Fruit fly (Drosophila melanogaster) whole organism, pupa: Measurements from ENCODE around the gene Cyp4ac3.

Source experiments
- CG10348 ChIP-seq: fragments of 200-800 bp; sonication (Bioruptor generic); IDR thresholded peaks from 2 replicates; pipeline ENCODE4 v1.3.6; 2022; ENCODE audit warnings: missing biosample characterization, missing genetic modification characterization
- CG12605 ChIP-seq: fragments of 200-800 bp; sonication (Bioruptor generic); IDR thresholded peaks from 2 replicates; pipeline ENCODE4 v1.3.6; 2022; ENCODE audit warnings: missing biosample characterization, missing genetic modification characterization
- CG13204 ChIP-seq: fragments of 200-800 bp; sonication (Bioruptor generic); optimal IDR thresholded peaks from 2 replicates; lab custom pipeline; 2018; ENCODE audit warnings: missing biosample characterization, mild to moderate bottlenecking, missing genetic modification characterization, moderate library complexity
- CG14655 ChIP-seq: fragments of 200-800 bp; sonication (Bioruptor generic); optimal IDR thresholded peaks from 3 replicates; lab custom pipeline; 2017; ENCODE audit warnings: mild to moderate bottlenecking, missing biosample characterization, missing genetic modification reagents, missing genetic modification characterization
- CG15710 ChIP-seq: fragments of 200-800 bp; sonication (Bioruptor generic); optimal IDR thresholded peaks from 2 replicates; lab custom pipeline; 2018; ENCODE audit warnings: missing biosample characterization, mild to moderate bottlenecking, missing genetic modification characterization, moderate library complexity
- CG17806 ChIP-seq: fragments of 200-800 bp; sonication (Bioruptor generic); optimal IDR thresholded peaks from 2 replicates; lab custom pipeline; 2018; ENCODE audit warnings: missing biosample characterization, mild to moderate bottlenecking, missing genetic modification characterization, moderate library complexity
- CG32121 ChIP-seq: fragments of 200-800 bp; sonication (Bioruptor generic); IDR thresholded peaks from 2 replicates; pipeline ENCODE4 v1.3.6; 2022; ENCODE audit warnings: missing biosample characterization, missing genetic modification characterization
- CG34367 ChIP-seq: fragments of 200-800 bp; sonication (Bioruptor generic); optimal IDR thresholded peaks from 2 replicates; lab custom pipeline; 2018; ENCODE audit warnings: missing biosample characterization, mild to moderate bottlenecking, missing genetic modification characterization
- CG4496 ChIP-seq: fragments of 200-800 bp; sonication (Bioruptor generic); IDR thresholded peaks from 3 replicates; pipeline ENCODE4 v1.3.6; 2022; ENCODE audit warnings: missing biosample characterization, missing genetic modification characterization
- CG8159 ChIP-seq: fragments of 200-800 bp; sonication (Bioruptor generic); optimal IDR thresholded peaks from 3 replicates; lab custom pipeline; 2018; ENCODE audit warnings: missing biosample characterization, mild to moderate bottlenecking, missing genetic modification characterization, moderate library complexity
- CG8301 ChIP-seq: fragments of 200-800 bp; sonication (Bioruptor generic); optimal IDR thresholded peaks from 2 replicates; lab custom pipeline; 2018; ENCODE audit warnings: missing biosample characterization, mild to moderate bottlenecking, missing genetic modification characterization
- CG9948 ChIP-seq: fragments of 200-800 bp; sonication (Bioruptor generic); optimal IDR thresholded peaks from 2 replicates; lab custom pipeline; 2018; ENCODE audit warnings: missing biosample characterization, mild to moderate bottlenecking, missing genetic modification characterization, moderate library complexity
- D1 ChIP-seq: fragments of 200-800 bp; sonication (Bioruptor generic); optimal IDR thresholded peaks from 2 replicates; lab custom pipeline; 2018; ENCODE audit warnings: missing biosample characterization, mild to moderate bottlenecking, missing genetic modification characterization, moderate library complexity
- EcR ChIP-seq: fragments of 200-800 bp; sonication (Bioruptor generic); optimal IDR thresholded peaks from 3 replicates; lab custom pipeline; 2019; ENCODE audit warnings: missing biosample characterization, missing genetic modification characterization, mild to moderate bottlenecking, moderate library complexity, missing genetic modification reagents
- Ets98B ChIP-seq: fragments of 200-800 bp; sonication (Bioruptor generic); IDR thresholded peaks from 2 replicates; pipeline ENCODE4 v1.3.6; 2022; ENCODE audit warnings: missing biosample characterization, missing genetic modification characterization
- Pif1A ChIP-seq: fragments of 200-800 bp; sonication (Bioruptor generic); optimal IDR thresholded peaks from 3 replicates; lab custom pipeline; 2016; ENCODE audit warnings: missing biosample characterization, missing genetic modification characterization
- Pif1B ChIP-seq: fragments of 200-800 bp; sonication (Bioruptor generic); optimal IDR thresholded peaks from 3 replicates; lab custom pipeline; 2016; ENCODE audit warnings: missing biosample characterization, missing genetic modification characterization
- Snoo ChIP-seq: fragments of 200-800 bp; sonication (Bioruptor generic); optimal IDR thresholded peaks from 3 replicates; lab custom pipeline; 2017; ENCODE audit warnings: missing biosample characterization, mild to moderate bottlenecking, missing genetic modification characterization, inconsistent platforms
- fd96Ca ChIP-seq: fragments of 200-800 bp; sonication (Bioruptor generic); IDR thresholded peaks from 3 replicates; pipeline ENCODE4 v1.3.6; 2022; ENCODE audit warnings: missing biosample characterization, missing genetic modification characterization
- gl ChIP-seq: fragments of 200-800 bp; sonication (Bioruptor generic); optimal IDR thresholded peaks from 2 replicates; lab custom pipeline; 2018; ENCODE audit warnings: missing biosample characterization, mild to moderate bottlenecking, missing genetic modification characterization
- rn ChIP-seq: fragments of 200-800 bp; sonication (Bioruptor generic); IDR thresholded peaks from 2 replicates; pipeline ENCODE4 v1.3.6; 2022; ENCODE audit warnings: missing biosample characterization, missing genetic modification characterization

The Cyp4ac3 gene

DNA sequence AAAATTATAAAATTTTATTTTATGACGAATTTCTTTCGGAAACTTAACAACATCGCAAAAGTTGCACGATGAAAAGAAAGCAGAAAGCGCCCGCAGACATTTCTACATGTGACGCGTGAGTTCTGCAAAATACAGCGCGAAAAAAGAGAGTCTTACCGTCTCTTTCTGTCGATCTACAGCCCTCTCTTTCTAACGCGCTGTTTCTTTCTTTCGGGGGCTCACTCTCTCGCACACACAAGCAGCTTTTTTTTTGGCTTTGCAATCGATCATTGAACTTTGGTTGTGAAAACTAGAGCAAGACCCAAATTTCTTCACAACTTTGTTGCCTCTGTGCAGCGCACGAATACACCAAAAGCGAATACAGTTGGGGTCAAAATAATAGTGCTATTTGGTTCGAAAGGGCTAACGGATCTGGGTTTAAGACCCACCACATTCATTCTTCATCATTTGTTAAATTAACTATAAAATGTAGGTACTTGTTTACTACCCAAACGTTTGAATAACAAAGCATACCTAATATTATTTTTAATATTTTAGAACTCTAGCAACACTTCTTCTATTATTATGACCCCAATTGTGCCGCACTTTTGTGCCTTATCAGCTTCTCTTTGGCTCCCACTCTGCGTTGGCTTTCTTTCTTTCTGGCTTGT lies 30.8 kb downstream of the Cyp4ac3 start:
- TF ChIP-seq CG13204 (no peak), CG10348 (GFP tag; lab: Robert Waterston, UW) (no peak), CG14655 (GFP tag; lab: Kevin White, UChicago) (peak; percentile 45), rn (GFP tag; lab: Robert Waterston, UW) (no peak), CG8159 (tag; lab: Kevin White, UChicago) (peak; percentile 40), CG34367 (tag; lab: Kevin White, UChicago) (no peak), CG8301 (tag; lab: Kevin White, UChicago) (peak; percentile 54), Pif1B (GFP tag; lab: Kevin White, UChicago) (peak; percentile 6), Ets98B (GFP tag; lab: Robert Waterston, UW) (no peak), CG32121 (GFP tag; lab: Robert Waterston, UW) (peak; percentile 73), CG9948 (tag; lab: Kevin White, UChicago) (peak; percentile 42), Pif1A (GFP tag; lab: Kevin White, UChicago) (peak; percentile 73), CG4496 (GFP tag; lab: Robert Waterston, UW) (peak; percentile 60; the same call in 2 of the 3 replicates), gl (tag; lab: Kevin White, UChicago) (no peak), D1 (tag; lab: Kevin White, UChicago) (no peak), CG17806 (peak; percentile 27), Snoo (tag; lab: Kevin White, UChicago) (peak; percentile 78), CG12605 (no peak), EcR (no peak), fd96Ca (0 out of 3 replicates have a peak, but pooled peaks have one; percentile 27), CG15710 (tag; lab: Kevin White, UChicago) (peak; percentile 53)

DNA sequence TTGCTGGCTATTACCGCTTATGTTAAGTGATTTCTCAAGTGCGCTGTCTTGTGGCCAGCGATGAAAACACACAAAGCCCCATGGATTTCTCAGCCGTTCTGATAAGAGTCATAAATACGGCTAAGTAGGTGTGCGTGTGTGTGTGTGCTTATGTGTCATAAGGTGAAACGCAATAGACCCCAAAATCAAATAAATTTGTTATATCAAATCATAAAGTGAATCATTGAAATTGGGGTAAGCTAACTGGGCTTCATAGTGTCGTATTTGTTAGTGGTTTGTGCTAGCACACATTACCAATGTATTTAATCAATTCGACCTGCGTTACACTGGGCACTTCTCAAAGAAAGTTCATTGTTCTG lies 31.3 kb downstream of the Cyp4ac3 start:
- TF ChIP-seq CG17806 (no peak), CG8159 (tag; lab: Kevin White, UChicago) (no peak), fd96Ca (no peak), D1 (tag; lab: Kevin White, UChicago) (no peak), CG4496 (GFP tag; lab: Robert Waterston, UW) (0 out of 3 replicates have a peak, but pooled peaks have one; percentile 1), CG9948 (tag; lab: Kevin White, UChicago) (no peak)

DNA sequence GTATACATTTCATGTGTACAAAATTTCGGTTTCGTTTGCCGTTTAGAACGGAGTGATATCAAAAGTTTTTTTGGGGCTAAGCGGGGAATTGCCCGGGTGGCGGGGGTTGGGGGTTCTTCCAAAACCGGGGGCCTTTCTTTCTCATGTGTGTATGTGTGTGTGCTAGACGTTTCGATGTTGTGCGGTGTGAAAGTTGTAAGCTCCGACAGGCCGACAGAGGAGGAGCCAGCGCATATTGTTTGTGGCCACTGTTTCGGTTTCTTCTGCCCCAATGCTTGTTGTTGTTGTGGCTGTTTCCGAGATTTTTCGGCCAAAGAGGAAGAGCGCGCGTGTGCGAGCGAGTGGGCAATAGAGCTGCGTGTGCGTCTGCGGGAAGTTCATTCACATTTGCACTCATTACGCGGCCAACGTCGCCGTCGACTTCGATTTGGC lies 32.0 kb downstream of the Cyp4ac3 start:
- peak; percentile 47 for TF ChIP-seq EcR
- TF ChIP-seq CG14655 (GFP tag; lab: Kevin White, UChicago): no peak

DNA sequence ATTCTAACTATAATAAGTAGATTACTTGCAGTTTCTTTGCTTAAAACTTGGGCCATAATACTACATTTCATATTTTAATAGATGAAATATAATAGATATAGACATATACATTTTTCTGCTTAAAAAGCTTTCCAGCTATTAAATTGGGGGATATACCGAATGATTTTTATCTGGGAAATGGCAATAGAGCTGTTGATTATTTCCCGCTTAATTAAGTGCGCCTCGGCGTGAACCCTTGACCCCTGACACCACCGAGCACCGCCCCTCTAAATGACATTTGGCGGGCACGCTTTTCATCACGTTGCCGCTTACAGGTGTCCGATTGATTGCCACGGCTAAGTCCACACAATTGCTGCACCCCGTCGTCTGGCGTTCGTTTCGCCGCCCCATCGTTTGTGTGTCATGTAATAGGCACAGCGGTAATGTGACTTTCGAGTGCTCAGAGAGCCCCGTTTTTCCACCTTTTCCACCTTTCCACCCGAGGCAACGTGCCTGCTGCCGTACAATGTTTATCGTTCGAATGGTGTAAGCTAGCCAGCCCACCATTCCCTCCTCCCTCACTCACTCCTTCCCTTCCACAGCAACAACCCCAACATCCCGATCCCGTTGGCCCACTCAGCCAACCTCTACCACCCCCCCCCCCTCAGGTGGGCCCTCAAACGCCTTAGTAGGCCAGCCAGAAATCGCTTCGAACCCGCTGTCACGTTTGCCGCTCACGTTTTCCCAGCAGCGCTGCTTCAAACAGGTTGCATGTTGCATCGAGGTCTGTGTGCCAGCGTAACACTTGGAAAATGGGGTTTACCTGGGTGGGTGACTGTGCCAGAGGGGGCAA lies 32.7 kb downstream of the Cyp4ac3 start:
- TF ChIP-seq EcR (peak; percentile 78), CG4496 (GFP tag; lab: Robert Waterston, UW) (no peak; the same call in 2 of the 3 replicates), Pif1B (GFP tag; lab: Kevin White, UChicago) (peak; percentile 4), Ets98B (GFP tag; lab: Robert Waterston, UW) (peak; percentile 37; the same call in 1 of the 2 replicates), CG13204 (peak; percentile 89), CG32121 (GFP tag; lab: Robert Waterston, UW) (no peak)
- TF ChIP-seq, all 21 proteins: peak for 4

DNA sequence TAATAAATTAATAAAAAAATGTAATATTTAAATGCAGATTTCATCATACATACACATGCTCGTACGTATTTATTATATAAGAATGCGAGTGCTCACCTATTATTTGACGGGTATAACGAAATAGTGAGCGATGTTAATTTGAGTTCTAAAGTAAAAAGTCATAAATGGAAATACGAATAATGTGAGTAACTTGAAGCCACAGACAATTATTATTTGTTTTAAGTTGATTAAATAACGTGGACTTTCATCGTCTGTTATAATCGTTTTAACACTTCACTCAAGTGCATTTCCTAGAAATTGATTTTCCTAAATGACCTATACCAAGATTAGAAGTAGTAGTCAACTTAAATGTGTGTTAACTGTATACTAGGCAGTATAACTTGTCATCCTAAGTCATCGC lies 34.0 kb downstream of the Cyp4ac3 start:
- no peak for TF ChIP-seq CG32121 (GFP tag; lab: Robert Waterston, UW)
- TF ChIP-seq CG13204: no peak
- no peak for TF ChIP-seq CG10348 (GFP tag; lab: Robert Waterston, UW)
- peak; percentile 37 for TF ChIP-seq Pif1A (GFP tag; lab: Kevin White, UChicago)
- TF ChIP-seq Ets98B (GFP tag; lab: Robert Waterston, UW): no peak; the same call in 1 of the 2 replicates
- peak; percentile 38 for TF ChIP-seq CG8159 (tag; lab: Kevin White, UChicago)
- no peak for TF ChIP-seq gl (tag; lab: Kevin White, UChicago)
- no peak for TF ChIP-seq Snoo (tag; lab: Kevin White, UChicago)
- TF ChIP-seq CG9948 (tag; lab: Kevin White, UChicago): peak; percentile 3
- TF ChIP-seq CG15710 (tag; lab: Kevin White, UChicago): peak; percentile 37
- TF ChIP-seq D1 (tag; lab: Kevin White, UChicago): no peak
- TF ChIP-seq fd96Ca: no peak
- TF ChIP-seq CG14655 (GFP tag; lab: Kevin White, UChicago): peak; percentile 3
- TF ChIP-seq Pif1B (GFP tag; lab: Kevin White, UChicago): peak; percentile 5
- TF ChIP-seq rn (GFP tag; lab: Robert Waterston, UW): no peak

DNA sequence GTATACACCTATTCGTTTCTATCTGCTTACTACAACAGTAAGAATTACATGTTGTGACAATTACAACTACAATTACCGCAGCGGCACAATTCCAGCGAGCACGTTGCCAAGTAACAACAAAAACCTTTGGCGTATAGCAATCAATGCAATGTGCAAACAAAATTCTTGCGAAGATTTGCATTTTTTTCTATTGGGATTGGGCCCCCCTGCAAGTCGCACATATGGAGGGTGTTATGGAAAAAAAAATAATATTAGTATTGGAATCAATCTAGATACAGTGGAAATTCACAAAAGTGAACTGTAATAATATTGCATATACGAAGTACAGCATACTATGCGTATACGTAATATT lies 34.4 kb downstream of the Cyp4ac3 start:
- no peak for TF ChIP-seq CG9948 (tag; lab: Kevin White, UChicago)
- no peak for TF ChIP-seq gl (tag; lab: Kevin White, UChicago)
- TF ChIP-seq CG17806: no peak
- no peak for TF ChIP-seq CG32121 (GFP tag; lab: Robert Waterston, UW)
- no peak for TF ChIP-seq fd96Ca
- no peak for TF ChIP-seq CG12605
- no peak for TF ChIP-seq CG10348 (GFP tag; lab: Robert Waterston, UW)
- no peak for TF ChIP-seq Snoo (tag; lab: Kevin White, UChicago)
- no peak for TF ChIP-seq CG14655 (GFP tag; lab: Kevin White, UChicago)
- no peak for TF ChIP-seq Pif1B (GFP tag; lab: Kevin White, UChicago)
- no peak for TF ChIP-seq Pif1A (GFP tag; lab: Kevin White, UChicago)
- TF ChIP-seq D1 (tag; lab: Kevin White, UChicago): no peak
- TF ChIP-seq rn (GFP tag; lab: Robert Waterston, UW): no peak
- TF ChIP-seq CG34367 (tag; lab: Kevin White, UChicago): no peak
